Worm (Caenorhabditis elegans) whole organism, L3 larva: ENCODE data around the gene C01G10.1.
A peak's percentile ranks its signal among the peaks of the same experiment; 100 is the strongest.

Source experiments
- ZK546.5 ChIP-seq: sonication (generic microtip); optimal IDR thresholded peaks from 2 replicates; lab custom pipeline; 2017; ENCODE audit warnings: missing biosample characterization, missing genetic modification characterization
- aly-2 ChIP-seq: fragments of 150-350 bp; optimal IDR thresholded peaks from 2 replicates; lab custom pipeline; 2014; ENCODE audit warnings: missing biosample characterization, missing genetic modification characterization
- ama-1 ChIP-seq: fragments of 150-350 bp; optimal IDR thresholded peaks from 2 replicates; lab custom pipeline; 2018
- ceh-28 ChIP-seq: fragments of 150-350 bp; optimal IDR thresholded peaks from 2 replicates; lab custom pipeline; 2014; ENCODE audit warnings: missing biosample characterization, missing genetic modification reagents, missing genetic modification characterization
- elt-1 ChIP-seq: fragments of 150-350 bp; optimal IDR thresholded peaks from 2 replicates; lab custom pipeline; 2014; ENCODE audit warnings: missing biosample characterization, missing genetic modification characterization
- lin-15B ChIP-seq: fragments of 150-350 bp; optimal IDR thresholded peaks from 2 replicates; lab custom pipeline; 2014; ENCODE audit warnings: missing biosample characterization, missing genetic modification characterization
- nhr-67 ChIP-seq: fragments of 150-350 bp; optimal IDR thresholded peaks from 2 replicates; lab custom pipeline; 2014; ENCODE audit warnings: missing biosample characterization, missing genetic modification characterization
- nhr-76 ChIP-seq: fragments of 150-350 bp; sonication (generic microtip); optimal IDR thresholded peaks from 5 replicates; lab custom pipeline; 2014; ENCODE audit warnings: missing biosample characterization, missing genetic modification characterization
- nhr-77 ChIP-seq: fragments of 150-350 bp; optimal IDR thresholded peaks from 2 replicates; lab custom pipeline; 2014; ENCODE audit warnings: missing biosample characterization, missing genetic modification characterization
- pha-4 ChIP-seq: fragments of 150-350 bp; optimal IDR thresholded peaks from 2 replicates; lab custom pipeline; 2014; ENCODE audit warnings: missing biosample characterization, missing genetic modification reagents, missing genetic modification characterization

- TF ChIP-seq ZK546.5 (tag; lab: Kevin White, UChicago) (no peak), elt-1 (tag; lab: Kevin White, UChicago) (no peak), ceh-28 (tag; lab: Kevin White, UChicago) (no peak), nhr-67 (tag; lab: Kevin White, UChicago) (no peak), ama-1 (lab: Kevin White, UChicago) (no peak), aly-2 (tag; lab: Kevin White, UChicago) (no peak), nhr-76 (tag; lab: Kevin White, UChicago) (no peak), pha-4 (tag; lab: Kevin White, UChicago) (peak; percentile 60), nhr-77 (tag; lab: Kevin White, UChicago) (no peak), lin-15B (tag; lab: Kevin White, UChicago) (no peak)
Observed at ce11 chrV:15139811-15140210, 40.3 kb downstream of the C01G10.1 start.
